Fruit fly (Drosophila melanogaster): ENCODE results near the gene CG8997.
A peak's percentile ranks its signal among the peaks of the same experiment; 100 is the strongest.

CG8997 gene

DNA sequence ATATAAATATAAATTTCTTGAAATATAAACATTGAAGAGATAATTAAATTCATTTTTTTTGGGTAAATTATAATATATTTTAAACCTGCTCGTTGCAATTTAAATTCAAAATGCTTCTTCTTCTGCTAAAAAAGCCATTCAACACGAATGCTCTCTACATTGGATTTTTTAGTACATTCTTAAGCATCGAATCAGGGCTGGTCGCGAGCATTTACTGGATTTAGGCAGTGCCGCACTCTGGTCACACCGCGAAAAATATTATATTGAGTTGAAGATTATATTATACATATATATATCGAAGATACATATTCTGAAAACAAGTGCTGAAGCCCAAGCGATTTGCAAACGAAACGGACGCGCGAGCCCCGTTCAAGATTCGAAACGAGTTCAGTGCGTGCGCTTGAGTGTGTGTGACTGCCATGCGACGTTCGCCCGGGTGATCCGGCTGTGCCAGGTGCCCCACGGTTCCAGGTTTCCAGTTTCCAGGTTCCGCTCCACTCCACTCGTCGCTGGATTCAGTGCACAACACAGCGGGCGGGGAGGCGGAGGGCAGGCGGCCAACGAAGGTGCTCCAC is 31.4 kb downstream of the CG8997 start, which contains the start of gene Sos:
Gene Sos (plus strand): TSS at position 213 of the 575 bp plus-strand sequence.
- no peak for TF ChIP-seq Met (GFP tag; optimal IDR thresholded peaks at IDR 0.05)
- no peak for TF ChIP-seq lz (GFP tag; optimal IDR thresholded peaks at IDR 0.05)
- TF ChIP-seq fd85E (GFP tag; optimal IDR thresholded peaks at IDR 0.05) = no peak
- no peak for TF ChIP-seq CG6163 (GFP tag; IDR thresholded peaks at IDR 0.05)
- TF ChIP-seq achi (GFP tag; optimal IDR thresholded peaks at IDR 0.05) = no peak
- no peak for TF ChIP-seq CG3032 (tag; optimal IDR thresholded peaks at IDR 0.05)
- TF ChIP-seq Ets21C (GFP tag; optimal IDR thresholded peaks at IDR 0.05) = no peak
- TF ChIP-seq CG6854 (GFP tag; optimal IDR thresholded peaks at IDR 0.05) = no peak
- no peak for TF ChIP-seq fkh (GFP tag; optimal IDR thresholded peaks at IDR 0.05)
- no peak for TF ChIP-seq fd59A (GFP tag; optimal IDR thresholded peaks at IDR 0.05)
- no peak for TF ChIP-seq dac (GFP tag; optimal IDR thresholded peaks at IDR 0.05)
- no peak for TF ChIP-seq CG34406 (GFP tag; optimal IDR thresholded peaks at IDR 0.05)

dm6 chr2L:13813156-13813555 is 32.0 kb downstream of the CG8997 start, which contains the start of gene CG16888:
CG16888 (minus strand) TSS chr2L:13813256.
- TF ChIP-seq CG6163 (GFP tag; IDR thresholded peaks at IDR 0.05) = no peak
- TF ChIP-seq pdm3 (GFP tag; optimal IDR thresholded peaks at IDR 0.05) = no peak
- no peak for TF ChIP-seq Hr38 (GFP tag; optimal IDR thresholded peaks at IDR 0.05)

dm6 chr2L:13811323-13811722 is 33.8 kb downstream of the CG8997 start, which contains the start of the genes Adat1 and CG16865:
Adat1 (minus strand) TSS chr2L:13811474.
CG16865 (plus strand) TSS chr2L:13811522.
- TF ChIP-seq pdm3 (GFP tag; optimal IDR thresholded peaks at IDR 0.05) (no peak), fkh (GFP tag; optimal IDR thresholded peaks at IDR 0.05) (peak; percentile 100)

- TF ChIP-seq vri (GFP tag; optimal IDR thresholded peaks at IDR 0.05) = no peak
- TF ChIP-seq CG6163 (GFP tag; IDR thresholded peaks at IDR 0.05) = no peak
- TF ChIP-seq salr (GFP tag; optimal IDR thresholded peaks at IDR 0.05) = no peak
- no peak for TF ChIP-seq Hr39 (GFP tag; optimal IDR thresholded peaks at IDR 0.05)
- TF ChIP-seq cyc (GFP tag; optimal IDR thresholded peaks at IDR 0.05) = no peak
- TF ChIP-seq CG15336 (GFP tag; IDR thresholded peaks at IDR 0.05) = no peak
- peak; percentile 40 for TF ChIP-seq esn (GFP tag; optimal IDR thresholded peaks at IDR 0.05)
- TF ChIP-seq CG3032 (tag; optimal IDR thresholded peaks at IDR 0.05) = no peak
- TF ChIP-seq CG4318 (GFP tag; optimal IDR thresholded peaks at IDR 0.05) = no peak
- TF ChIP-seq fkh (GFP tag; optimal IDR thresholded peaks at IDR 0.05) = peak; percentile 39
- no peak for TF ChIP-seq Lpt (GFP tag; optimal IDR thresholded peaks at IDR 0.05)
- no peak for TF ChIP-seq Met (GFP tag; optimal IDR thresholded peaks at IDR 0.05)
- TF ChIP-seq Eip78C (GFP tag) = peak; percentile 64
- no peak for TF ChIP-seq CG6276 (GFP tag; optimal IDR thresholded peaks at IDR 0.05)
- TF ChIP-seq eg (GFP tag; IDR thresholded peaks at IDR 0.05) = no peak
- no peak for TF ChIP-seq Eip93F (GFP tag; optimal IDR thresholded peaks at IDR 0.05)
- TF ChIP-seq lz (GFP tag; optimal IDR thresholded peaks at IDR 0.05) = no peak
- TF ChIP-seq CG3919 (GFP tag; optimal IDR thresholded peaks at IDR 0.05) = no peak
- TF ChIP-seq CG10631 (GFP tag; optimal IDR thresholded peaks at IDR 0.05) = no peak
- TF ChIP-seq Sox102F (GFP tag; optimal IDR thresholded peaks at IDR 0.05) = no peak
- TF ChIP-seq Blimp-1 (GFP tag; optimal IDR thresholded peaks at IDR 0.05) = no peak
These were observed 37.2 kb downstream of the CG8997 start for dm6 chr2L:13807959-13808358.

DNA sequence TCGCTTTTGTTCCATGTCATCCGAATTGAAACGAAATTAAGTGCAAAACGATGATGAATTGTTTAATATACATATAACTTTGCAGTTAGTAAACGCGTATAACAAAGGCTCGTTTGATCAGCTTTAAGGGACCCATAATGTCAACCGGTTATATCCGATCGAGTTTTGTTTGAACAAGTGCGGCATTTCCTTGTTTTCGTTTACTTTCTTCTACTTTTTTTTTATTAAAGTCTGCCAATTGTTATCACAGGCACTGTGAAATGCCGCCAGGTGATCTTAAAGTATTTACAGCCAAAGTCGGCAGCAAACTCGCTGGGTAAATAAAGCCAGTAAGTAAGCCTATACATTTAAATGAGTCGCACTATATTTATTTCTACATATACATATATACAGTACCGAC is 38.0 kb downstream of the CG8997 start:
- TF ChIP-seq topi (GFP tag; optimal IDR thresholded peaks at IDR 0.05) (peak; percentile 2), CG6163 (GFP tag; IDR thresholded peaks at IDR 0.05) (no peak), fkh (GFP tag; optimal IDR thresholded peaks at IDR 0.05) (peak; percentile 60), Eip78C (GFP tag) (peak; percentile 42)

dm6 chr2L:13805170-13805569 is 40.0 kb downstream of the CG8997 start:
- TF ChIP-seq CG10669 (GFP tag; optimal IDR thresholded peaks at IDR 0.05) = no peak
- no peak for TF ChIP-seq Sox15 (GFP tag; optimal IDR thresholded peaks at IDR 0.05)
- TF ChIP-seq CG6854 (GFP tag; optimal IDR thresholded peaks at IDR 0.05) = no peak
- TF ChIP-seq fd59A (GFP tag; optimal IDR thresholded peaks at IDR 0.05) = no peak
- TF ChIP-seq svp (GFP tag) = peak; percentile 94
- no peak for TF ChIP-seq fd85E (GFP tag; optimal IDR thresholded peaks at IDR 0.05)

All from whole organism, prepupa.